Fruit fly (Drosophila melanogaster) S2 (cell line): ENCODE data around the gene Uggt.

Experiments
- CG8478 ChIP-seq: fragments of >200 bp; optimal IDR thresholded peaks from 2 replicates; lab custom pipeline; 2018
- CTCF ChIP-seq, 2 experiments: fragments of >200 bp; optimal IDR thresholded peaks; 2 replicates each; lab custom pipeline; 2018

DNA sequence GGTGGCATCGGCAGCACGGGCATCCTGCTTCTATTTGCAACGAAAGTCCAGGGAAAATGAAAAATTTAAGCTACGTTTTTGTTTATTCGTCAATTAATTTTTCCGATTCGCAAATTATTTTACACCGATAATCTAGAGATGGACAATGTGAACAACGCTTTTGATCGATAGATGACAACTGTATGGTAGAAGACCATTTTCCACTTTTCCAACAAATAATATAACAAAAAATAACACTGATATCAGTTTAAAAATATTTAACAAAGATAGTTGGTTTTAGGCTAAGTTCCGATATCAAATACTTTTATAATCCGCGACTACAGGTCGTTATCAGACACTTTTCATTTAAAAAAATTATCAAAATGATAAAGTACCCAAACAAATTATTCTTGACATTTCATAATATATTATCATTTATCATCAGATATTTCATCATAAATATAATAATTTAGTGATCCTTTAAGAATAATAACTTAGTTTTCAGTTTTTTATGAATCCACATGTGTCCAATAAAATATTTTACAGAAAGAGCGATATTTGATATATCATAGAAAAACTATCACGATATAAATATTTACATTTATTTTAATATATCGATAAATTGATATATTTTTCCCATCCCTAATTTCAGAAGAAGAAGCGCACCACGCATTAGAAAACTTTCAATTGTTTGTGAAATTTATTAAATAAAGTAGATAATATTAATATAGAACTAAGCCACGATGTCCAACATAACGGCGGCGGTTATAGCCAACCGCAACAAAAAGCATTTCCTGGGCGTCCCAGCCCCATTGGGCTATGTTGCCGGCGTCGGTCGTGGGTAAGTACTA lies 32.4 kb downstream of the Uggt start, which contains the start of the genes CSN1b and Prp6:
- TF ChIP-seq CTCF (optimal IDR thresholded peaks at IDR 0.05; lab: Kevin White, UChicago): no peak
- TF ChIP-seq CG8478 (lab: Kevin White, UChicago): no peak
